Worm (Caenorhabditis elegans): ENCODE measurements around the gene slfl-4.

DNA sequence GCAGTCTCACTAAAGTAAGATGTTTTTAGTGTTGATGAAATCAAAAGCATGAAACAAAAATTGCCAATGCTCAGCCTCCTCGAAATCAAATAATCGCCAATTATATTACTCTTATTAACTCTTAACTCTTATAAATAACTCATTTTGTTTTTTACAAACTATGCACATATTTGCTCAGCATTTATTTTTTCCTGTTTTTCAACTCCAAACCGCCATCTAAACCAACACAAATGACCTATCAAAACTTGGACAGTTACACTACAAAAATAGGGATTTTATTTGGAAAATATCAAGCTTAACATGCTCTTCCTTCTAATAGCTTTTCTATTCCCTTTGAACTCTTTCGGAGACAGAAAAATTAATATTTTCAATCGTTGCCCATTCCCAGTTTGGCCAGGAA is 45.7 kb upstream of the slfl-4 start, which contains the start of gene thn-6:
- no peak for TF ChIP-seq dmd-8 (GFP tag; IDR thresholded peaks at IDR 0.05)
- no peak for TF ChIP-seq lin-38 (GFP tag; IDR thresholded peaks at IDR 0.05)
- TF ChIP-seq nhr-41 (GFP tag; IDR thresholded peaks at IDR 0.05): no peak
- no peak for TF ChIP-seq madf-5 (GFP tag; IDR thresholded peaks at IDR 0.05)
- TF ChIP-seq spr-1 (tag; optimal IDR thresholded peaks at IDR 0.05): no peak
- TF ChIP-seq dve-1 (tag; optimal IDR thresholded peaks at IDR 0.05; ENCODE audit: insufficient read depth): no peak
- TF ChIP-seq ceh-28 (tag; optimal IDR thresholded peaks at IDR 0.05): no peak
- TF ChIP-seq zag-1 (tag; optimal IDR thresholded peaks at IDR 0.05): no peak
- no peak for TF ChIP-seq pqm-1 (tag; optimal IDR thresholded peaks at IDR 0.05)
- no peak for TF ChIP-seq lin-1 (GFP tag; IDR thresholded peaks at IDR 0.05)
- no peak for TF ChIP-seq ceh-82 (tag; optimal IDR thresholded peaks at IDR 0.05)
- TF ChIP-seq nhr-25 (tag; optimal IDR thresholded peaks at IDR 0.05; ENCODE audit: borderline replicate concordance, insufficient read depth): no peak
- no peak for TF ChIP-seq fkh-10 (GFP tag; optimal IDR thresholded peaks at IDR 0.05)
- TF ChIP-seq dmd-9 (GFP tag; IDR thresholded peaks at IDR 0.05): no peak

Measured in whole organism, L4 larva.